Worm (Caenorhabditis elegans) whole organism, late embryonic: ENCODE results near the gene ZC317.7.
A peak's percentile ranks its signal among the peaks of the same experiment; 100 is the strongest.
"Not testable (repeated sequence)": the region's sequence is repeated elsewhere in the genome, so short reads cannot be mapped to it uniquely, and the experiment has no call there.

ENCODE experiments used
- C38D4.7 ChIP-seq: fragments of 200-800 bp; sonication (Bioruptor generic); optimal IDR thresholded peaks from 2 replicates; lab custom pipeline; 2018; ENCODE audit warnings: mild to moderate bottlenecking, missing genetic modification characterization, moderate library complexity, missing compliant biosample characterization
- F13H6.1 ChIP-seq: sonication (generic microtip); optimal IDR thresholded peaks from 2 replicates; lab custom pipeline; 2016; ENCODE audit warnings: missing genetic modification characterization, missing compliant biosample characterization
- K09A11.1 ChIP-seq: sonication (generic microtip); optimal IDR thresholded peaks from 2 replicates; lab custom pipeline; 2017; ENCODE audit warnings: antibody characterized with exemption, mild to moderate bottlenecking, missing genetic modification characterization, missing compliant biosample characterization; ENCODE audit not compliant: insufficient read depth
- ahr-1 ChIP-seq: sonication (generic microtip); optimal IDR thresholded peaks from 2 replicates; lab custom pipeline; 2016; ENCODE audit warnings: missing genetic modification characterization, missing compliant biosample characterization
- ceh-18 ChIP-seq: sonication (generic microtip); optimal IDR thresholded peaks from 2 replicates; lab custom pipeline; 2016; ENCODE audit warnings: missing genetic modification characterization, missing compliant biosample characterization
- ceh-2 ChIP-seq: sonication (generic microtip); optimal IDR thresholded peaks from 2 replicates; lab custom pipeline; 2016; ENCODE audit warnings: missing genotype, missing genetic modification characterization, missing compliant biosample characterization
- ceh-24 ChIP-seq: sonication (generic microtip); optimal IDR thresholded peaks from 2 replicates; lab custom pipeline; 2016; ENCODE audit warnings: mild to moderate bottlenecking, missing genetic modification characterization, missing compliant biosample characterization
- ceh-30 ChIP-seq: fragments of 150-350 bp; optimal IDR thresholded peaks from 2 replicates; lab custom pipeline; 2014; ENCODE audit warnings: missing biosample characterization, missing genetic modification characterization
- ceh-31 ChIP-seq: sonication (generic microtip); optimal IDR thresholded peaks from 2 replicates; lab custom pipeline; 2016; ENCODE audit warnings: missing genetic modification characterization, missing compliant biosample characterization
- ceh-45 ChIP-seq: fragments of 200-800 bp; sonication (Bioruptor generic); IDR thresholded peaks from 2 replicates; pipeline ENCODE4 v1.3.6; 2022; ENCODE audit warnings: missing genetic modification reagents, missing genetic modification characterization, missing compliant biosample characterization
- ceh-48 ChIP-seq: sonication (generic microtip); optimal IDR thresholded peaks from 2 replicates; lab custom pipeline; 2016; ENCODE audit warnings: missing genetic modification characterization, inconsistent platforms, missing compliant biosample characterization
- ceh-6 ChIP-seq: fragments of 200-800 bp; sonication (Bioruptor generic); optimal IDR thresholded peaks from 2 replicates; lab custom pipeline; 2018; ENCODE audit warnings: mild to moderate bottlenecking, missing genetic modification characterization, missing compliant biosample characterization
- dmd-4 ChIP-seq: sonication (generic microtip); optimal IDR thresholded peaks from 2 replicates; lab custom pipeline; 2016; ENCODE audit warnings: borderline replicate concordance, missing genetic modification characterization, missing compliant biosample characterization
- elt-4 ChIP-seq: sonication (generic microtip); optimal IDR thresholded peaks from 2 replicates; lab custom pipeline; 2016; ENCODE audit warnings: missing genetic modification characterization, missing compliant biosample characterization
- ets-4 ChIP-seq: sonication (generic microtip); optimal IDR thresholded peaks from 2 replicates; lab custom pipeline; 2016; ENCODE audit warnings: missing genetic modification characterization, missing compliant biosample characterization
- fkh-10 ChIP-seq: fragments of 150-350 bp; optimal IDR thresholded peaks from 2 replicates; lab custom pipeline; 2014; ENCODE audit warnings: missing biosample characterization, missing genetic modification reagents, missing genetic modification characterization
- fkh-6 ChIP-seq: sonication (generic microtip); optimal IDR thresholded peaks from 2 replicates; lab custom pipeline; 2016; ENCODE audit warnings: missing genetic modification characterization, missing compliant biosample characterization
- hlh-13 ChIP-seq: fragments of 200-800 bp; sonication (Bioruptor generic); optimal IDR thresholded peaks from 2 replicates; lab custom pipeline; 2018; ENCODE audit warnings: mild to moderate bottlenecking, missing genetic modification characterization, missing compliant biosample characterization
- hlh-6 ChIP-seq: sonication (generic microtip); optimal IDR thresholded peaks from 2 replicates; lab custom pipeline; 2016; ENCODE audit warnings: missing genotype, missing genetic modification characterization, missing compliant biosample characterization
- hlh-8 ChIP-seq: sonication (generic microtip); optimal IDR thresholded peaks from 2 replicates; lab custom pipeline; 2016; ENCODE audit warnings: missing genotype, missing genetic modification characterization, missing compliant biosample characterization
- lim-6 ChIP-seq: sonication (generic microtip); optimal IDR thresholded peaks from 2 replicates; lab custom pipeline; 2016; ENCODE audit warnings: missing genetic modification characterization, missing compliant biosample characterization
- lin-11 ChIP-seq: fragments of 200-800 bp; sonication (Bioruptor generic); optimal IDR thresholded peaks from 2 replicates; lab custom pipeline; 2018; ENCODE audit warnings: mild to moderate bottlenecking, missing genetic modification characterization, missing compliant biosample characterization
- madf-2 ChIP-seq: sonication (generic microtip); optimal IDR thresholded peaks from 2 replicates; lab custom pipeline; 2017; ENCODE audit warnings: missing genetic modification characterization, missing compliant biosample characterization
- nfya-1 ChIP-seq: sonication (generic microtip); optimal IDR thresholded peaks from 2 replicates; lab custom pipeline; 2017; ENCODE audit warnings: missing genetic modification characterization, mild to moderate bottlenecking, missing compliant biosample characterization, antibody characterized with exemption, moderate library complexity
- nhr-11 ChIP-seq: fragments of 150-350 bp; optimal IDR thresholded peaks from 2 replicates; lab custom pipeline; 2014; ENCODE audit warnings: missing biosample characterization, missing genetic modification characterization
- nhr-232 ChIP-seq: sonication (generic microtip); optimal IDR thresholded peaks from 2 replicates; lab custom pipeline; 2016; ENCODE audit warnings: missing genetic modification characterization, missing compliant biosample characterization
- npax-4 ChIP-seq: sonication (generic microtip); optimal IDR thresholded peaks from 2 replicates; lab custom pipeline; 2016; ENCODE audit warnings: missing genetic modification characterization, missing compliant biosample characterization
- pag-3 ChIP-seq: sonication (generic microtip); optimal IDR thresholded peaks from 2 replicates; lab custom pipeline; 2016; ENCODE audit warnings: missing compliant biosample characterization, missing genetic modification characterization, borderline replicate concordance
- pha-4 ChIP-seq: fragments of 150-350 bp; optimal IDR thresholded peaks from 2 replicates; lab custom pipeline; 2018; ENCODE audit warnings: missing biosample characterization, missing genetic modification reagents, missing genetic modification characterization
- pros-1 ChIP-seq: fragments of 150-350 bp; optimal IDR thresholded peaks from 2 replicates; lab custom pipeline; 2014; ENCODE audit warnings: missing biosample characterization, missing genetic modification reagents, missing genetic modification characterization
- sdc-2 ChIP-seq: sonication (generic microtip); optimal IDR thresholded peaks from 2 replicates; lab custom pipeline; 2016; ENCODE audit warnings: missing genotype, missing genetic modification characterization, missing compliant biosample characterization
- sox-2 ChIP-seq: fragments of 200-800 bp; sonication (Bioruptor generic); IDR thresholded peaks from 2 replicates; pipeline ENCODE4 v1.3.6; 2022; ENCODE audit warnings: missing genetic modification reagents, missing genetic modification characterization, missing compliant biosample characterization
- sox-4 ChIP-seq: sonication (generic microtip); optimal IDR thresholded peaks from 2 replicates; lab custom pipeline; 2017; ENCODE audit warnings: mild to moderate bottlenecking, missing genetic modification characterization, inconsistent platforms, missing compliant biosample characterization
- syd-9 ChIP-seq: sonication (generic microtip); optimal IDR thresholded peaks from 2 replicates; lab custom pipeline; 2016; ENCODE audit warnings: mild to moderate bottlenecking, missing genetic modification characterization, moderate library complexity, missing compliant biosample characterization
- unc-3 ChIP-seq, 2 experiments: fragments of 200-800 bp in 1 of 2; sonication (Bioruptor generic) in 1 of 2; sonication (generic microtip) in 1 of 2; conservative IDR thresholded peaks in 1 of 2; optimal IDR thresholded peaks in 1 of 2; 2 replicates each; pipeline versions ENCODE4 v1.3.6 to Lab custom; 2016 to 2022; ENCODE audit warnings: missing compliant biosample characterization in 2 of 2, missing genetic modification characterization in 2 of 2, missing genetic modification reagents in 1 of 2
- unc-42 ChIP-seq: sonication (generic microtip); optimal IDR thresholded peaks from 2 replicates; lab custom pipeline; 2016; ENCODE audit warnings: missing genotype, missing genetic modification characterization, missing compliant biosample characterization
- unc-55 ChIP-seq: sonication (generic microtip); optimal IDR thresholded peaks from 2 replicates; lab custom pipeline; 2017; ENCODE audit warnings: missing biosample characterization, missing genetic modification reagents, missing genetic modification characterization
- unc-86 ChIP-seq: sonication (generic microtip); optimal IDR thresholded peaks from 2 replicates; lab custom pipeline; 2016; ENCODE audit warnings: missing genetic modification characterization, missing compliant biosample characterization
- ztf-16 ChIP-seq: sonication (generic microtip); optimal IDR thresholded peaks from 2 replicates; lab custom pipeline; 2017; ENCODE audit warnings: missing genetic modification characterization, missing compliant biosample characterization

ZC317.7 gene

ce11 chrV:5477719-5478118 lies 6.9 kb upstream of the ZC317.7 start:
- TF ChIP-seq fkh-6 (tag; lab: Kevin White, UChicago) (no peak), ceh-31 (tag; lab: Kevin White, UChicago) (no peak), ceh-48 (tag; lab: Kevin White, UChicago) (peak; percentile 29), hlh-13 (GFP tag; lab: Kevin White, UChicago) (no peak)

ce11 chrV:5468489-5468888 lies 2.3 kb downstream of the ZC317.7 start, which contains the start of gene ZC317.6:
ZC317.6 (minus strand) TSS chrV:5468589.
- not testable (repeated sequence) for TF ChIP-seq ahr-1 (tag; lab: Kevin White, UChicago); hlh-8 (tag; lab: Kevin White, UChicago); fkh-10 (GFP tag; lab: Kevin White, UChicago)

- TF ChIP-seq elt-4 (tag; lab: Kevin White, UChicago) (no peak), pros-1 (tag; lab: Kevin White, UChicago) (no peak), npax-4 (tag; lab: Kevin White, UChicago) (no peak), madf-2 (tag; lab: Kevin White, UChicago) (no peak), sdc-2 (no peak), lin-11 (tag; lab: Kevin White, UChicago) (no peak), sox-4 (tag; lab: Kevin White, UChicago) (no peak), sox-2 (GFP tag; lab: Robert Waterston, UW) (no peak), pag-3 (no peak), ceh-45 (no peak), ztf-16 (tag; lab: Kevin White, UChicago) (no peak), lim-6 (no peak)
- TF ChIP-seq, all 69 proteins: peak for 0
These were observed 5.5 kb downstream of the ZC317.7 start, which contains the start of gene srg-68 for ce11 chrV:5465335-5465734. srg-68 (minus strand) TSS chrV:5465435.

- TF ChIP-seq pha-4 (tag; lab: Kevin White, UChicago) (no peak), ztf-16 (tag; lab: Kevin White, UChicago) (no peak), hlh-6 (no peak), nhr-232 (no peak), elt-4 (tag; lab: Kevin White, UChicago) (no peak), K09A11.1 (tag; lab: Kevin White, UChicago) (no peak), C38D4.7 (no peak), syd-9 (tag; lab: Kevin White, UChicago) (no peak), unc-55 (GFP tag; lab: Kevin White, UChicago) (no peak), unc-42 (tag; lab: Kevin White, UChicago) (no peak), fkh-6 (tag; lab: Kevin White, UChicago) (no peak), ets-4 (no peak), nhr-11 (tag; lab: Kevin White, UChicago) (no peak)
These were observed 7.9 kb downstream of the ZC317.7 start, which contains the start of gene srg-67 for ce11 chrV:5462894-5463293. srg-67 (minus strand) TSS chrV:5462994.

DNA sequence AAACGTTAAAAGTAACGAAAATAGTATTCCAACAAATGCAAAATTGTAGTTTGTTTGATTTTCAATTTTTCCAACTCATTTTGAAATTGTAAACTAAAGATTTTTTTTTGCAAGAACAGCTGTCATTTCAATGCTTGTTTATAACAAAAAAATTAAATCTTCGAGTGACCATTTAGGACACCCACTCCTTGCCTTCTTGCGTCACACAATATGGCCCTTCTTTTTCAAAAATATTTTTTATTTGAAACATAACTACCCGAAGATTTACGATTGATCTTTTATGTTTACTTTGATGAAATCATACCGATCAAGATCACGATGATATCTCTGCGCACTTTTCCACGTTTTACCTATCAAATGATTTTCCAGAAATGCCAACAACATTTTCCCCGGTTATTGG lies 11.0 kb downstream of the ZC317.7 start, which contains the start of gene ZC317.2:
Gene ZC317.2 (plus strand): TSS at position 301 of the 400 bp plus-strand sequence.
- TF ChIP-seq fkh-10 (GFP tag; lab: Kevin White, UChicago): no peak
- no peak for TF ChIP-seq madf-2 (tag; lab: Kevin White, UChicago)
- no peak for TF ChIP-seq ceh-24 (tag; lab: Kevin White, UChicago)
- no peak for TF ChIP-seq hlh-8 (tag; lab: Kevin White, UChicago)
- TF ChIP-seq dmd-4 (tag; lab: Kevin White, UChicago): no peak
- TF ChIP-seq sox-2 (GFP tag; lab: Robert Waterston, UW): no peak
- TF ChIP-seq F13H6.1 (tag; lab: Kevin White, UChicago): no peak

DNA sequence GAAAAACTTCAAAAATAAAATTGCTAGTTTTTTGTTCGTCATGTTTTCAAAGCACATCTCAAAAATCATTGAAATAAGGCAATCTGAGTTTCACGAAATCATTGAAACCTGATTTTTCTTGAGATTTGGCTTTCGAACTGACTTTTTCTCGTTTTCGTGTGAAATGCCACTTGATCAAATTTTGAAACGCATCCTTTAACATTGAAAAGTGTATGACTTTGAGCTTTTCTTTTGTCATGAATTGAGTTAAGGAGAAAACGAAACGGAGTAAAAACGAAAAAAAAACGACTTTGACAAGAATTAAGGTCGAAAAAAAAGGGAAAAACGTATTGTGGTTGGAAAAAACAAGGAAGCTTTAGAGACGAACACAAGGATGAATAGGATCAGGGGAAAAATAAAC lies 15.9 kb downstream of the ZC317.7 start:
- no peak for TF ChIP-seq ceh-18 (tag; lab: Kevin White, UChicago)
- TF ChIP-seq lin-11 (tag; lab: Kevin White, UChicago): no peak
- no peak for TF ChIP-seq ceh-6 (GFP tag; lab: Kevin White, UChicago)
- no peak for TF ChIP-seq ceh-31 (tag; lab: Kevin White, UChicago)
- no peak for TF ChIP-seq unc-3 (GFP tag; conservative IDR thresholded peaks at IDR 0.05; lab: Robert Waterston, UW)
- no peak for TF ChIP-seq unc-3 (tag; optimal IDR thresholded peaks at IDR 0.05; lab: Kevin White, UChicago)
- no peak for TF ChIP-seq nfya-1 (tag; lab: Kevin White, UChicago)
- no peak for TF ChIP-seq ceh-30 (tag; lab: Kevin White, UChicago)
- no peak for TF ChIP-seq sox-4 (tag; lab: Kevin White, UChicago)
- TF ChIP-seq unc-86 (tag; lab: Kevin White, UChicago): no peak
- TF ChIP-seq unc-42 (tag; lab: Kevin White, UChicago): no peak
- no peak for TF ChIP-seq ceh-2 (tag; lab: Kevin White, UChicago)
- no peak for TF ChIP-seq nhr-11 (tag; lab: Kevin White, UChicago)
